Fruit fly (Drosophila melanogaster) whole organism, prepupa: Measurements from ENCODE around the gene Obp73a.

Source experiments
- Smox ChIP-seq: fragments of 200-800 bp; sonication (Bioruptor generic); optimal IDR thresholded peaks from 3 replicates; lab custom pipeline; 2016; ENCODE audit warnings: missing biosample characterization, missing genetic modification characterization
- salr ChIP-seq, 2 experiments: fragments of 200-800 bp; sonication (Bioruptor generic); optimal IDR thresholded peaks; 3 replicates each; lab custom pipeline; 2016 to 2018; ENCODE audit warnings: missing biosample characterization in 2 of 2, missing genetic modification characterization in 2 of 2, mild to moderate bottlenecking in 1 of 2

DNA sequence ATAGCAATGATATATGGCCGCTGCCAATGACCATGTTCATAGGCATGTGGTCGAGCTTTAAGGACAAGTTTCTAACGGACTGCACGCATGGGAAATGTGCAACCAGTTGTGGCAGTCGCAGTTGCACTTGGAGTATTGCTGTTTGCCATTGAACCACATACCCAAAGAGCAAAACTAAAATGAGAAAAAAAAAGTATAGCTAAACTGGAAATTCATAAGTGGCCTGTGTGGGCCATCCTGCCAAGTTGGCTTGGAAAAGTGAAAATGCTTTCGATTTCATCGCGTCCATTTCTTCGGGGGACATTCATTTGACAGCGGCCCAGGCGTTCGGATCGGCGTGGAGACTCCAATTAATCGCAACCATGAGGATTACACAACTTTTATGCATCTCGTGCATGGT, at the start of gene Obp73a:
- no peak for TF ChIP-seq salr (GFP tag; optimal IDR thresholded peaks at IDR 0.05; lab: Kevin White, UChicago)
- no peak for TF ChIP-seq Smox (GFP tag; lab: Kevin White, UChicago)
